Worm (Caenorhabditis elegans) whole organism, L4/young adult: ENCODE data around the gene col-84.

Experiments
- W03F9.2 ChIP-seq: fragments of 150-350 bp; optimal IDR thresholded peaks from 2 replicates; lab custom pipeline; 2014; ENCODE audit warnings: missing biosample characterization, missing genetic modification characterization
- dao-5 ChIP-seq: sonication (generic microtip); optimal IDR thresholded peaks from 2 replicates; lab custom pipeline; 2016; ENCODE audit warnings: missing genotype, missing genetic modification characterization, moderate library complexity, missing compliant biosample characterization
- him-1 ChIP-seq: sonication (generic microtip); optimal IDR thresholded peaks from 2 replicates; lab custom pipeline; 2016; ENCODE audit warnings: missing genotype, missing genetic modification reagents, missing genetic modification characterization, missing compliant biosample characterization

DNA sequence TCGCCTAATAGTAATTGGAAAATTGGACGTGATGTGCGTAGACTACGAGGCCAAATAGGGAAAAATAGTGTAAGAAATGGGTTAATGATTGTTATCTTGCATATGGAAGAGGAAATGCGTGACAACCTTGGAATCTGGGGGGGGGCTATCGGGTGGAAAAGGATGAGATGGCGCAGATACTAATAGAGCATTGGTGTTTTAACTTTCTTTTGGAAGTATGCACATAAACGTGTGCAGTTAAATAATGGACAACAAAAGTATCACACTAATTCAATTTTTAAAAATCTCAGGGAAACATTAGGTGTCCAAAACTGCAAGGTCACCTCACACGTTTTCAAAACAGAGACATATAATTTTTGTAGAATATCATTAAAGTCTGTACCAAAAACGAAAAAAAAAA, 48.5 kb upstream of the col-84 start, which contains the start of gene Y6D1A.2:
- no peak for TF ChIP-seq him-1 (tag; lab: Kevin White, UChicago)
- TF ChIP-seq W03F9.2 (tag; lab: Kevin White, UChicago), result no peak
- no peak for TF ChIP-seq dao-5
